Worm (Caenorhabditis elegans) whole organism, L4 larva: ENCODE measurements around the gene oac-8.

Experiments used
- F49E8.2 ChIP-seq: sonication (generic microtip); optimal IDR thresholded peaks from 2 replicates; lab custom pipeline; 2016; ENCODE audit warnings: missing compliant biosample characterization, mild to moderate bottlenecking, missing genetic modification characterization, borderline replicate concordance
- attf-4 ChIP-seq: sonication (generic microtip); optimal IDR thresholded peaks from 3 replicates; lab custom pipeline; 2017; ENCODE audit warnings: missing biosample characterization, missing genetic modification characterization
- daf-19 ChIP-seq: fragments of 200-800 bp; sonication (Bioruptor generic); conservative IDR thresholded peaks from 2 replicates; pipeline ENCODE4 v1.3.6; 2022; ENCODE audit warnings: missing genetic modification characterization, missing compliant biosample characterization
- fos-1 ChIP-seq: fragments of 150-350 bp; optimal IDR thresholded peaks from 2 replicates; lab custom pipeline; 2014; ENCODE audit warnings: missing biosample characterization, missing genetic modification characterization
- jun-1 ChIP-seq: fragments of 150-350 bp; optimal IDR thresholded peaks from 2 replicates; lab custom pipeline; 2014; ENCODE audit warnings: missing biosample characterization, missing genetic modification reagents, missing genetic modification characterization
- mdl-1 ChIP-seq, 2 experiments: fragments of 150-350 bp in 1 of 2; sonication (generic microtip) in 1 of 2; optimal IDR thresholded peaks; 2 replicates each; lab custom pipeline; 2014 to 2017; ENCODE audit warnings: missing biosample characterization in 2 of 2, missing genetic modification characterization in 2 of 2
- mxl-3 ChIP-seq: fragments of 200-800 bp; sonication (Bioruptor generic); optimal IDR thresholded peaks from 2 replicates; lab custom pipeline; 2018; ENCODE audit warnings: mild to moderate bottlenecking, missing genetic modification characterization, missing compliant biosample characterization
- nhr-77 ChIP-seq: fragments of 150-350 bp; optimal IDR thresholded peaks from 2 replicates; lab custom pipeline; 2014; ENCODE audit warnings: missing biosample characterization, missing genetic modification characterization
- set-16 ChIP-seq: fragments of 200-800 bp; sonication (Bioruptor generic); IDR thresholded peaks from 2 replicates; pipeline ENCODE4 v1.3.6; 2022; ENCODE audit warnings: missing genetic modification reagents, missing genetic modification characterization, missing compliant biosample characterization
- unc-130 ChIP-seq: sonication (generic microtip); optimal IDR thresholded peaks from 2 replicates; lab custom pipeline; 2016; ENCODE audit warnings: missing genetic modification reagents, missing genetic modification characterization, missing compliant biosample characterization
- unc-39 ChIP-seq: sonication (generic microtip); optimal IDR thresholded peaks from 2 replicates; lab custom pipeline; 2017; ENCODE audit warnings: missing biosample characterization, missing genetic modification characterization
- zip-11 ChIP-seq: fragments of 200-800 bp; sonication (Bioruptor generic); IDR thresholded peaks from 2 replicates; pipeline ENCODE4 v1.3.6; 2022; ENCODE audit warnings: missing genetic modification characterization, missing compliant biosample characterization
- ztf-7 ChIP-seq: fragments of 150-350 bp; optimal IDR thresholded peaks from 2 replicates; lab custom pipeline; 2014; ENCODE audit warnings: missing biosample characterization, missing genetic modification characterization

ce11 chrIV:10538584-10538983 is 45.8 kb upstream of the oac-8 start, which contains the start of gene T07G12.4:
- TF ChIP-seq unc-39 (no peak), jun-1 (tag; lab: Kevin White, UChicago) (no peak), attf-4 (tag; lab: Kevin White, UChicago) (no peak), unc-130 (GFP tag; lab: Kevin White, UChicago) (no peak), fos-1 (tag; lab: Kevin White, UChicago) (no peak), mdl-1 (tag; optimal IDR thresholded peaks at IDR 0.05; lab: Kevin White, UChicago) (no peak), daf-19 (no peak), nhr-77 (no peak), F49E8.2 (tag; lab: Kevin White, UChicago) (no peak), ztf-7 (tag; lab: Kevin White, UChicago) (no peak), zip-11 (GFP tag; lab: Robert Waterston, UW) (no peak), mxl-3 (GFP tag; lab: Kevin White, UChicago) (no peak), set-16 (GFP tag; lab: Robert Waterston, UW) (no peak)
